Fruit fly (Drosophila melanogaster) whole organism, embryonic: Measurements from ENCODE around the gene AOX1.
A peak's percentile ranks its signal among the peaks of the same experiment; 100 is the strongest.

ENCODE experiments used
- Atf6 ChIP-seq: fragments of 200-800 bp; sonication (Bioruptor generic); IDR thresholded peaks from 2 replicates; pipeline ENCODE4 v1.3.6; 2022; ENCODE audit warnings: missing biosample characterization, missing genetic modification characterization
- B-H2 ChIP-seq: fragments of 200-800 bp; sonication (Bioruptor generic); optimal IDR thresholded peaks from 2 replicates; lab custom pipeline; 2018; ENCODE audit warnings: missing biosample characterization, mild to moderate bottlenecking, missing genetic modification characterization
- CG10321 ChIP-seq: fragments of 200-800 bp; sonication (Bioruptor generic); IDR thresholded peaks from 2 replicates; pipeline ENCODE4 v1.3.6; 2022; ENCODE audit warnings: missing biosample characterization, missing genetic modification characterization
- CG12659 ChIP-seq: fragments of 200-800 bp; sonication (Bioruptor generic); optimal IDR thresholded peaks from 3 replicates; lab custom pipeline; 2017; ENCODE audit warnings: mild to moderate bottlenecking, missing biosample characterization, missing genetic modification reagents, missing genetic modification characterization
- CG14014 ChIP-seq: fragments of 200-800 bp; sonication (Bioruptor generic); IDR thresholded peaks from 2 replicates; pipeline ENCODE4 v1.3.6; 2022; ENCODE audit warnings: missing biosample characterization, missing genetic modification characterization
- CG16813 ChIP-seq: fragments of 200-800 bp; sonication (Bioruptor generic); IDR thresholded peaks from 3 replicates; pipeline ENCODE4 v1.3.6; 2022; ENCODE audit warnings: missing biosample characterization, missing genetic modification characterization; ENCODE audit not compliant: partially characterized antibody
- CG17361 ChIP-seq: fragments of 200-800 bp; sonication (Bioruptor generic); IDR thresholded peaks from 3 replicates; pipeline ENCODE4 v1.3.6; 2022; ENCODE audit warnings: missing biosample characterization, missing genetic modification characterization
- CG17612 ChIP-seq: fragments of 200-800 bp; sonication (Bioruptor generic); IDR thresholded peaks from 2 replicates; pipeline ENCODE4 v1.3.6; 2022; ENCODE audit warnings: missing biosample characterization, missing genetic modification characterization
- CG2199 ChIP-seq: fragments of 200-800 bp; sonication (Bioruptor generic); IDR thresholded peaks from 3 replicates; pipeline ENCODE4 v1.3.6; 2022; ENCODE audit warnings: missing biosample characterization, missing genetic modification characterization
- CG30431 ChIP-seq: fragments of 200-800 bp; sonication (Bioruptor generic); optimal IDR thresholded peaks from 2 replicates; lab custom pipeline; 2017; ENCODE audit warnings: missing biosample characterization, missing genetic modification characterization
- CG31441 ChIP-seq: fragments of 200-800 bp; sonication (Bioruptor generic); IDR thresholded peaks from 2 replicates; pipeline ENCODE4 v1.3.6; 2022; ENCODE audit warnings: missing biosample characterization, missing genetic modification characterization
- CG33557 ChIP-seq: fragments of 200-800 bp; sonication (Bioruptor generic); optimal IDR thresholded peaks from 2 replicates; lab custom pipeline; 2019; ENCODE audit warnings: missing biosample characterization, mild to moderate bottlenecking, missing genetic modification characterization, moderate library complexity
- CG3407 ChIP-seq: fragments of 200-800 bp; sonication (Bioruptor generic); optimal IDR thresholded peaks from 2 replicates; lab custom pipeline; 2018; ENCODE audit warnings: missing biosample characterization, mild to moderate bottlenecking, missing genetic modification characterization
- CG5245 ChIP-seq: fragments of 200-800 bp; sonication (Bioruptor generic); optimal IDR thresholded peaks from 3 replicates; lab custom pipeline; 2016; ENCODE audit warnings: missing biosample characterization, missing genetic modification characterization
- CG6254 ChIP-seq: fragments of 200-800 bp; sonication (Bioruptor generic); optimal IDR thresholded peaks from 3 replicates; lab custom pipeline; 2017; ENCODE audit warnings: mild to moderate bottlenecking, missing biosample characterization, missing genetic modification reagents, missing genetic modification characterization
- CG7928 ChIP-seq: fragments of 200-800 bp; sonication (Bioruptor generic); optimal IDR thresholded peaks from 2 replicates; lab custom pipeline; 2017; ENCODE audit warnings: missing biosample characterization, mild to moderate bottlenecking, missing genetic modification characterization
- Camta ChIP-seq: fragments of 200-800 bp; sonication (Bioruptor generic); optimal IDR thresholded peaks from 2 replicates; lab custom pipeline; 2016; ENCODE audit warnings: missing biosample characterization, missing genetic modification characterization
- CoRest ChIP-seq: fragments of 200-800 bp; sonication (Bioruptor generic); optimal IDR thresholded peaks from 3 replicates; lab custom pipeline; 2018; ENCODE audit warnings: missing biosample characterization, mild to moderate bottlenecking, missing genetic modification characterization, moderate library complexity
- Drgx ChIP-seq: fragments of 200-800 bp; sonication (Bioruptor generic); IDR thresholded peaks from 2 replicates; pipeline ENCODE4 v1.3.6; 2022; ENCODE audit warnings: missing biosample characterization, missing genetic modification characterization
- Elba2 ChIP-seq: fragments of 200-800 bp; sonication (Bioruptor generic); optimal IDR thresholded peaks from 3 replicates; lab custom pipeline; 2016; ENCODE audit warnings: missing biosample characterization, missing genetic modification characterization
- Fer2 ChIP-seq: fragments of 200-800 bp; sonication (Bioruptor generic); optimal IDR thresholded peaks from 2 replicates; lab custom pipeline; 2018; ENCODE audit warnings: missing biosample characterization, mild to moderate bottlenecking, missing genetic modification characterization, moderate library complexity
- Fer3 ChIP-seq: fragments of 200-800 bp; sonication (Bioruptor generic); optimal IDR thresholded peaks from 2 replicates; lab custom pipeline; 2018; ENCODE audit warnings: missing biosample characterization, mild to moderate bottlenecking, missing genetic modification characterization, moderate library complexity
- H15 ChIP-seq: fragments of 200-800 bp; sonication (Bioruptor generic); IDR thresholded peaks from 3 replicates; pipeline ENCODE4 v1.3.6; 2022; ENCODE audit warnings: missing biosample characterization, missing genetic modification characterization
- Hsf ChIP-seq: fragments of 200-800 bp; sonication (Bioruptor generic); optimal IDR thresholded peaks from 3 replicates; lab custom pipeline; 2016; ENCODE audit warnings: missing biosample characterization, missing genetic modification characterization
- Kr ChIP-seq: fragments of 200-800 bp; sonication (Bioruptor generic); optimal IDR thresholded peaks from 2 replicates; lab custom pipeline; 2017; ENCODE audit warnings: missing biosample characterization, mild to moderate bottlenecking, missing genetic modification characterization
- Med ChIP-seq: fragments of 200-800 bp; sonication (Bioruptor generic); peaks from one replicate; lab custom pipeline; 2016; ENCODE audit warnings: missing biosample characterization, missing genetic modification characterization, mild to moderate bottlenecking, inconsistent platforms, moderate library complexity
- Opbp ChIP-seq: fragments of 200-800 bp; sonication (Bioruptor generic); IDR thresholded peaks from 3 replicates; pipeline ENCODE4 v1.3.6; 2022; ENCODE audit warnings: missing biosample characterization, missing genetic modification characterization; ENCODE audit not compliant: partially characterized antibody
- Tbp ChIP-seq: fragments of >200 bp; optimal IDR thresholded peaks from 2 replicates; lab custom pipeline; 2018; ENCODE audit warnings: missing biosample characterization, missing genetic modification characterization
- Xbp1 ChIP-seq: fragments of 200-800 bp; sonication (Bioruptor generic); optimal IDR thresholded peaks from 3 replicates; lab custom pipeline; 2016; ENCODE audit warnings: missing biosample characterization, mild to moderate bottlenecking, missing genetic modification characterization
- ac ChIP-seq: fragments of 200-800 bp; sonication (Bioruptor generic); optimal IDR thresholded peaks from 3 replicates; lab custom pipeline; 2017; ENCODE audit warnings: missing biosample characterization, mild to moderate bottlenecking, missing genetic modification characterization
- amos ChIP-seq: fragments of 200-800 bp; sonication (Bioruptor generic); IDR thresholded peaks from 2 replicates; pipeline ENCODE4 v1.3.6; 2022; ENCODE audit warnings: missing biosample characterization, missing genetic modification characterization; ENCODE audit not compliant: partially characterized antibody
- bab2 ChIP-seq: fragments of 200-800 bp; sonication (Bioruptor generic); optimal IDR thresholded peaks from 2 replicates; lab custom pipeline; 2016; ENCODE audit warnings: missing biosample characterization, missing genetic modification characterization
- dysf ChIP-seq: fragments of 200-800 bp; sonication (Bioruptor generic); IDR thresholded peaks from 3 replicates; pipeline ENCODE4 v1.3.6; 2022; ENCODE audit warnings: missing biosample characterization, missing genetic modification characterization
- exex ChIP-seq: fragments of 200-800 bp; sonication (Bioruptor generic); optimal IDR thresholded peaks from 4 replicates; lab custom pipeline; 2018; ENCODE audit warnings: missing biosample characterization, mild to moderate bottlenecking, missing genetic modification characterization, moderate library complexity
- grn ChIP-seq: fragments of 200-800 bp; sonication (Bioruptor generic); optimal IDR thresholded peaks from 3 replicates; lab custom pipeline; 2017; ENCODE audit warnings: missing biosample characterization, missing genetic modification characterization
- gsb ChIP-seq: fragments of 200-800 bp; sonication (Bioruptor generic); IDR thresholded peaks from 2 replicates; pipeline ENCODE4 v1.3.6; 2022; ENCODE audit warnings: missing biosample characterization, missing genetic modification characterization
- h ChIP-seq: fragments of >200 bp; optimal IDR thresholded peaks from 2 replicates; lab custom pipeline; 2017
- hth ChIP-seq: fragments of >200 bp; optimal IDR thresholded peaks from 2 replicates; lab custom pipeline; 2017; ENCODE audit warnings: inconsistent platforms
- ind ChIP-seq: fragments of 200-800 bp; sonication (Bioruptor generic); optimal IDR thresholded peaks from 3 replicates; lab custom pipeline; 2016; ENCODE audit warnings: missing biosample characterization, missing genetic modification characterization
- inv ChIP-seq: fragments of 200-800 bp; sonication (Bioruptor generic); IDR thresholded peaks from 2 replicates; pipeline ENCODE4 v1.3.6; 2022; ENCODE audit warnings: missing biosample characterization, missing genetic modification characterization; ENCODE audit not compliant: partially characterized antibody
- mirr ChIP-seq: fragments of 200-800 bp; sonication (Bioruptor generic); optimal IDR thresholded peaks from 3 replicates; lab custom pipeline; 2018; ENCODE audit warnings: missing biosample characterization, mild to moderate bottlenecking, missing genetic modification characterization
- pita ChIP-seq: fragments of 200-800 bp; sonication (Bioruptor generic); optimal IDR thresholded peaks from 2 replicates; lab custom pipeline; 2017; ENCODE audit warnings: missing biosample characterization, mild to moderate bottlenecking, missing genetic modification characterization
- row ChIP-seq: fragments of 200-800 bp; sonication (Bioruptor generic); IDR thresholded peaks from 3 replicates; pipeline ENCODE4 v1.3.6; 2022; ENCODE audit warnings: missing biosample characterization, missing genetic modification characterization
- slp2 ChIP-seq: fragments of 200-800 bp; sonication (Bioruptor generic); optimal IDR thresholded peaks from 2 replicates; lab custom pipeline; 2016; ENCODE audit warnings: missing biosample characterization, missing genetic modification characterization
- tgo ChIP-seq: fragments of 200-800 bp; sonication (Bioruptor generic); IDR thresholded peaks from 3 replicates; pipeline ENCODE4 v1.3.6; 2022; ENCODE audit warnings: missing biosample characterization, missing genetic modification characterization
- tll ChIP-seq, 2 experiments: fragments of 200-800 bp in 1 of 2; fragments of >200 bp in 1 of 2; sonication (Bioruptor generic) in 1 of 2; optimal IDR thresholded peaks; 2 replicates each; lab custom pipeline; 2017 to 2019; ENCODE audit warnings: missing biosample characterization in 2 of 2, missing genetic modification characterization in 2 of 2, mild to moderate bottlenecking in 1 of 2, moderate library complexity in 1 of 2
- tx ChIP-seq: fragments of 200-800 bp; sonication (Bioruptor generic); optimal IDR thresholded peaks from 2 replicates; lab custom pipeline; 2016; ENCODE audit warnings: missing biosample characterization, missing genetic modification characterization
- z ChIP-seq: fragments of 200-800 bp; sonication (Bioruptor generic); IDR thresholded peaks from 3 replicates; pipeline ENCODE4 v1.3.6; 2022; ENCODE audit warnings: missing biosample characterization, missing genetic modification characterization

The AOX1 gene

dm6 chr3R:15508631-15509030, 28.5 kb downstream of the AOX1 start, which contains the start of gene CG44014:
CG44014 (minus strand) TSS chr3R:15508886.
- TF ChIP-seq exex (tag; lab: Kevin White, UChicago) (peak; percentile 35), slp2 (GFP tag; lab: Kevin White, UChicago) (no peak)

dm6 chr3R:15507760-15508159, 29.3 kb downstream of the AOX1 start:
- TF ChIP-seq exex (tag; lab: Kevin White, UChicago) (peak; percentile 44), gsb (GFP tag; lab: Robert Waterston, UW) (no peak)

dm6 chr3R:15494302-15494701, 42.8 kb downstream of the AOX1 start, which contains the start of gene maca:
maca (plus strand) TSS chr3R:15494602.
- TF ChIP-seq Hsf (GFP tag; lab: Kevin White, UChicago), result no peak
- no peak for TF ChIP-seq Kr (GFP tag; lab: Kevin White, UChicago)
- no peak for TF ChIP-seq CG2199 (GFP tag; lab: Robert Waterston, UW)
- TF ChIP-seq CG33557 (GFP tag; lab: Kevin White, UChicago), result no peak
- TF ChIP-seq Fer3 (tag; lab: Kevin White, UChicago), result no peak
- no peak for TF ChIP-seq CG10321
- no peak for TF ChIP-seq ac (GFP tag; lab: Kevin White, UChicago)
- no peak for TF ChIP-seq Tbp (GFP tag; lab: Kevin White, UChicago)
- TF ChIP-seq CG12659, result no peak
- no peak for TF ChIP-seq hth (lab: Kevin White, UChicago)
- TF ChIP-seq H15 (GFP tag; lab: Robert Waterston, UW), result no peak
- no peak for TF ChIP-seq h
- no peak for TF ChIP-seq tgo
- no peak for TF ChIP-seq mirr (GFP tag; lab: Kevin White, UChicago)
- TF ChIP-seq CG5245 (GFP tag; lab: Kevin White, UChicago), result no peak
- no peak for TF ChIP-seq CG7928 (GFP tag; lab: Kevin White, UChicago)
- no peak for TF ChIP-seq Atf6
- no peak for TF ChIP-seq dysf (GFP tag; lab: Robert Waterston, UW)
- no peak for TF ChIP-seq CG31441 (GFP tag; lab: Robert Waterston, UW)
- no peak for TF ChIP-seq ind (GFP tag; lab: Kevin White, UChicago)

- TF ChIP-seq tll (GFP tag; optimal IDR thresholded peaks at IDR 0.05; lab: Kevin White, UChicago) (no peak), Med (peak; percentile 80), pita (GFP tag; lab: Kevin White, UChicago) (peak; percentile 11), inv (GFP tag; lab: Robert Waterston, UW) (0 out of 2 replicates have a peak, but pooled peaks have one; percentile 7), CG14014 (GFP tag; lab: Robert Waterston, UW) (no peak), Fer2 (tag; lab: Kevin White, UChicago) (no peak), CG17361 (GFP tag; lab: Robert Waterston, UW) (no peak), Elba2 (GFP tag; lab: Kevin White, UChicago) (no peak), Xbp1 (GFP tag; lab: Kevin White, UChicago) (peak; percentile 16), amos (peak; percentile 64; the same call in 1 of the 2 replicates), B-H2 (GFP tag; lab: Kevin White, UChicago) (no peak), CoRest (peak; percentile 16), CG3407 (GFP tag; lab: Kevin White, UChicago) (no peak), Opbp (GFP tag; lab: Robert Waterston, UW) (peak; percentile 36; the same call in 1 of the 3 replicates), tx (no peak), Drgx (GFP tag; lab: Robert Waterston, UW) (no peak), CG17612 (no peak), z (no peak), Camta (no peak), bab2 (GFP tag; lab: Kevin White, UChicago) (no peak), CG30431 (GFP tag; lab: Kevin White, UChicago) (no peak), row (GFP tag; lab: Robert Waterston, UW) (no peak), CG16813 (peak; percentile 46; the same call in 1 of the 3 replicates), CG6254 (no peak), grn (GFP tag; lab: Kevin White, UChicago) (no peak)
These were observed 43.9 kb downstream of the AOX1 start for dm6 chr3R:15493211-15493610.
